ENCODE assay signal across 1 fruit fly cellular context in the genomic region with DNA sequence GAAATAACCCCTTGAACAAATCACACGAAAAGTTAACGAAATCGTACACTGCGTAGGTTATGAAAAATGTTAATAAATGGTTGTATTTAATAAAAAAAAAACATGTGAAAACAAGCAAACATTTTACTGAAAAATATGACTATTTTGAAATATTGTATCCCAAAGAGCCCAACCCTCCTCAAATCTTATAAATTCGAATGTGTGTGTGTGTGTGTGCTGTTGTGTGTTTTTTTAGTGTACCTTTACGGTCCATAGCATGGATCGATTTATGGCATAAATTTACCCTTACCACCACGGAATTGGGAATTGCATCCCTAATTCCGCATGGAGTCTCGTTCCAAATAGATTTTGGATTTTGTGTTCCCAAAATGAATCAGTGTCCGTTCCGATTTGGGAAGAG.
TF ChIP-seq lines count a peak whose summit lies in the region.

No protein-coding gene starts in this region.

TF ChIP-seq in whole organism, embryonic, 481 proteins besides CTCF, POLR2A, EP300 and RAD21 (continued from another document and continues in another):
- TF ChIP-seq HLH4C (GFP tag; IDR thresholded peaks at IDR 0.05; lab: Robert Waterston, UW; ENCODE audit: partially characterized antibody) (no peak), dm (GFP tag; optimal IDR thresholded peaks at IDR 0.05; lab: Kevin White, UChicago) (no peak), CG9797 (GFP tag; optimal IDR thresholded peaks at IDR 0.05; lab: Kevin White, UChicago) (no peak), MTF-1 (GFP tag; optimal IDR thresholded peaks at IDR 0.05; lab: Kevin White, UChicago; ENCODE audit: borderline replicate concordance) (no peak), chn (GFP tag; optimal IDR thresholded peaks at IDR 0.05; lab: Kevin White, UChicago) (peak; percentile 0), Sin3A (optimal IDR thresholded peaks at IDR 0.05; lab: Kevin White, UChicago) (no peak), sens (GFP tag; lab: Kevin White, UChicago) (peak; percentile 95), Tbp (GFP tag; optimal IDR thresholded peaks at IDR 0.05; lab: Kevin White, UChicago) (no peak), sob (GFP tag; IDR thresholded peaks at IDR 0.05; lab: Robert Waterston, UW) (0 out of 2 replicates have a peak, but pooled peaks have one; percentile 8), CG8944 (GFP tag; optimal IDR thresholded peaks at IDR 0.05; lab: Kevin White, UChicago) (peak; percentile 18), CG6854 (GFP tag; optimal IDR thresholded peaks at IDR 0.05; lab: Kevin White, UChicago) (no peak), phol (tag; optimal IDR thresholded peaks at IDR 0.05; lab: Kevin White, UChicago) (peak; percentile 28), Doc2 (GFP tag; IDR thresholded peaks at IDR 0.05; lab: Robert Waterston, UW) (no peak), crp (GFP tag; optimal IDR thresholded peaks at IDR 0.05; lab: Kevin White, UChicago) (no peak), CG11093 (GFP tag; IDR thresholded peaks at IDR 0.05; lab: Robert Waterston, UW) (peak; percentile 30; the same call in 1 of the 3 replicates), Scr (GFP tag; IDR thresholded peaks at IDR 0.05; lab: Robert Waterston, UW; ENCODE audit: partially characterized antibody) (no peak), ci (GFP tag; IDR thresholded peaks at IDR 0.05; lab: Robert Waterston, UW) (peak; percentile 73), Six4 (GFP tag; optimal IDR thresholded peaks at IDR 0.05; lab: Kevin White, UChicago) (peak; percentile 5), zfh1 (GFP tag; IDR thresholded peaks at IDR 0.05; lab: Robert Waterston, UW) (peak; percentile 55), TFAM (GFP tag; optimal IDR thresholded peaks at IDR 0.05; lab: Kevin White, UChicago) (no peak), CG10979 (tag; optimal IDR thresholded peaks at IDR 0.05; lab: Kevin White, UChicago) (peak; percentile 20), CG12104 (GFP tag; optimal IDR thresholded peaks at IDR 0.05; lab: Kevin White, UChicago) (no peak), jing (GFP tag; optimal IDR thresholded peaks at IDR 0.05; lab: Kevin White, UChicago) (no peak), Vsx1 (GFP tag; optimal IDR thresholded peaks at IDR 0.05; lab: Kevin White, UChicago) (no peak), CG14050 (GFP tag; IDR thresholded peaks at IDR 0.05; lab: Robert Waterston, UW) (no peak; the same call in 2 of the 3 replicates), Ptx1 (GFP tag; IDR thresholded peaks at IDR 0.05; lab: Robert Waterston, UW) (peak; percentile 77), CG17568 (GFP tag; optimal IDR thresholded peaks at IDR 0.05; lab: Kevin White, UChicago) (no peak), CG9932 (GFP tag; IDR thresholded peaks at IDR 0.05; lab: Robert Waterston, UW) (no peak), dimm (GFP tag; IDR thresholded peaks at IDR 0.05; lab: Robert Waterston, UW) (no peak), CrebB (tag; optimal IDR thresholded peaks at IDR 0.05; lab: Kevin White, UChicago) (no peak), dmrt99B (tag; optimal IDR thresholded peaks at IDR 0.05; lab: Kevin White, UChicago) (peak; percentile 63), ato (GFP tag; IDR thresholded peaks at IDR 0.05; lab: Robert Waterston, UW; ENCODE audit: partially characterized antibody) (no peak), jumu (GFP tag; optimal IDR thresholded peaks at IDR 0.05; lab: Kevin White, UChicago) (peak; percentile 36), Drgx (GFP tag; IDR thresholded peaks at IDR 0.05; lab: Robert Waterston, UW) (0 out of 2 replicates have a peak, but pooled peaks have one; percentile 22), CG18619 (GFP tag; optimal IDR thresholded peaks at IDR 0.05; lab: Kevin White, UChicago) (no peak), MBD-R2 (GFP tag; IDR thresholded peaks at IDR 0.05; lab: Robert Waterston, UW) (no peak; the same call in 1 of the 2 replicates), NC2β (GFP tag; optimal IDR thresholded peaks at IDR 0.05; lab: Kevin White, UChicago) (peak; percentile 1), Antp (GFP tag; optimal IDR thresholded peaks at IDR 0.05; lab: Kevin White, UChicago) (peak; percentile 24), ftz-f1 (GFP tag; optimal IDR thresholded peaks at IDR 0.05; lab: Kevin White, UChicago) (no peak), dati (GFP tag; IDR thresholded peaks at IDR 0.05; lab: Robert Waterston, UW) (no peak), Sox100B (GFP tag; optimal IDR thresholded peaks at IDR 0.05; lab: Kevin White, UChicago) (no peak), CG3838 (GFP tag; optimal IDR thresholded peaks at IDR 0.05; lab: Kevin White, UChicago) (no peak), ase (GFP tag; IDR thresholded peaks at IDR 0.05; lab: Robert Waterston, UW) (peak; percentile 16; the same call in 1 of the 3 replicates), CG10462 (GFP tag; optimal IDR thresholded peaks at IDR 0.05; lab: Kevin White, UChicago) (peak; percentile 12), Poxn (GFP tag; IDR thresholded peaks at IDR 0.05; lab: Robert Waterston, UW) (no peak), D19A (tag; optimal IDR thresholded peaks at IDR 0.05; lab: Kevin White, UChicago) (no peak), Rx (GFP tag; IDR thresholded peaks at IDR 0.05; lab: Robert Waterston, UW) (peak; percentile 47), danr (GFP tag; IDR thresholded peaks at IDR 0.05; lab: Robert Waterston, UW) (0 out of 2 replicates have a peak, but pooled peaks have one; percentile 29), HmgD (GFP tag; optimal IDR thresholded peaks at IDR 0.05; lab: Kevin White, UChicago) (no peak), Meics (GFP tag; optimal IDR thresholded peaks at IDR 0.05; lab: Kevin White, UChicago) (peak; percentile 1), CG2712 (tag; optimal IDR thresholded peaks at IDR 0.05; lab: Kevin White, UChicago) (no peak), lilli (GFP tag; optimal IDR thresholded peaks at IDR 0.05; lab: Kevin White, UChicago) (peak; percentile 65), CG11085 (GFP tag; IDR thresholded peaks at IDR 0.05; lab: Robert Waterston, UW) (0 out of 2 replicates have a peak, but pooled peaks have one; percentile 22), CG11695 (GFP tag; IDR thresholded peaks at IDR 0.05; lab: Robert Waterston, UW) (peak; percentile 46; the same call in 1 of the 3 replicates), Dip2 (GFP tag; IDR thresholded peaks at IDR 0.05; lab: Robert Waterston, UW) (no peak), lov (optimal IDR thresholded peaks at IDR 0.05; lab: Kevin White, UChicago) (no peak), lov (GFP tag; IDR thresholded peaks at IDR 0.05; lab: Robert Waterston, UW) (no peak), pan (optimal IDR thresholded peaks at IDR 0.05; lab: Kevin White, UChicago) (no peak), pan (GFP tag; optimal IDR thresholded peaks at IDR 0.05 in 1 of 2, IDR thresholded peaks at IDR 0.05 in 1 of 2) (peak in 1 of 2 experiments; percentile 60), tio (GFP tag; optimal IDR thresholded peaks at IDR 0.05; lab: Kevin White, UChicago) (peak; percentile 44), CG16779 (GFP tag; IDR thresholded peaks at IDR 0.05; lab: Robert Waterston, UW) (no peak), CG18764 (GFP tag; optimal IDR thresholded peaks at IDR 0.05; lab: Kevin White, UChicago) (peak; percentile 5), prd (optimal IDR thresholded peaks at IDR 0.05; lab: Kevin White, UChicago) (no peak), prd (GFP tag; IDR thresholded peaks at IDR 0.05; lab: Robert Waterston, UW) (peak; percentile 74), hkb (optimal IDR thresholded peaks at IDR 0.05; lab: Kevin White, UChicago) (no peak), hkb (GFP tag; IDR thresholded peaks at IDR 0.05; lab: Robert Waterston, UW) (peak; percentile 57), org-1 (GFP tag; optimal IDR thresholded peaks at IDR 0.05; lab: Kevin White, UChicago) (peak; percentile 8), CG17612 (GFP tag; IDR thresholded peaks at IDR 0.05; lab: Robert Waterston, UW) (no peak; the same call in 1 of the 2 replicates), gfzf (GFP tag; optimal IDR thresholded peaks at IDR 0.05; lab: Kevin White, UChicago) (no peak), Hmx (GFP tag; optimal IDR thresholded peaks at IDR 0.05; lab: Kevin White, UChicago) (peak; percentile 21), CG15514 (GFP tag; optimal IDR thresholded peaks at IDR 0.05; lab: Kevin White, UChicago) (peak; percentile 12), Ssrp (tag; optimal IDR thresholded peaks at IDR 0.05; lab: Kevin White, UChicago) (peak; percentile 28), Hand (GFP tag; optimal IDR thresholded peaks at IDR 0.05; lab: Kevin White, UChicago) (no peak), az2 (GFP tag; optimal IDR thresholded peaks at IDR 0.05; lab: Kevin White, UChicago) (peak; percentile 54), seq (GFP tag; IDR thresholded peaks at IDR 0.05; lab: Robert Waterston, UW) (0 out of 2 replicates have a peak, but pooled peaks have one; percentile 45), ERR (GFP tag; optimal IDR thresholded peaks at IDR 0.05; lab: Kevin White, UChicago) (peak; percentile 12), ems (GFP tag; optimal IDR thresholded peaks at IDR 0.05; lab: Kevin White, UChicago) (peak; percentile 13), slbo (GFP tag; IDR thresholded peaks at IDR 0.05; lab: Robert Waterston, UW) (peak; percentile 65), Rfx (GFP tag; IDR thresholded peaks at IDR 0.05; lab: Robert Waterston, UW) (peak; percentile 63), gsb (GFP tag; IDR thresholded peaks at IDR 0.05; lab: Robert Waterston, UW) (no peak), H2.0 (GFP tag; IDR thresholded peaks at IDR 0.05; lab: Robert Waterston, UW) (0 out of 2 replicates have a peak, but pooled peaks have one; percentile 18), MESR4 (GFP tag; optimal IDR thresholded peaks at IDR 0.05; lab: Kevin White, UChicago) (no peak), NK7.1 (GFP tag; optimal IDR thresholded peaks at IDR 0.05; lab: Kevin White, UChicago) (no peak), CG32772 (GFP tag; IDR thresholded peaks at IDR 0.05; lab: Robert Waterston, UW) (peak; percentile 35), CG13424 (tag; optimal IDR thresholded peaks at IDR 0.05; lab: Kevin White, UChicago) (no peak), so (GFP tag; IDR thresholded peaks at IDR 0.05; lab: Robert Waterston, UW) (peak; percentile 52; the same call in 1 of the 3 replicates), Dad (GFP tag; optimal IDR thresholded peaks at IDR 0.05; lab: Kevin White, UChicago) (peak; percentile 19), CG2875 (GFP tag; optimal IDR thresholded peaks at IDR 0.05; lab: Kevin White, UChicago) (peak; percentile 24), CG2202 (tag; optimal IDR thresholded peaks at IDR 0.05; lab: Kevin White, UChicago) (peak; percentile 21), salm (tag; optimal IDR thresholded peaks at IDR 0.05; lab: Kevin White, UChicago) (no peak), Optix (GFP tag; IDR thresholded peaks at IDR 0.05; lab: Robert Waterston, UW) (0 out of 3 replicates have a peak, but pooled peaks have one; percentile 6), CG12391 (tag; optimal IDR thresholded peaks at IDR 0.05; lab: Kevin White, UChicago) (peak; percentile 14), cad (GFP tag; optimal IDR thresholded peaks at IDR 0.05; lab: Kevin White, UChicago) (no peak), CG34422 (GFP tag; IDR thresholded peaks at IDR 0.05; lab: Robert Waterston, UW) (0 out of 3 replicates have a peak, but pooled peaks have one; percentile 62), E2f1 (GFP tag; IDR thresholded peaks at IDR 0.05; lab: Robert Waterston, UW) (0 out of 2 replicates have a peak, but pooled peaks have one; percentile 30), CG11504 (tag; optimal IDR thresholded peaks at IDR 0.05; lab: Kevin White, UChicago) (peak; percentile 63), ind (GFP tag; optimal IDR thresholded peaks at IDR 0.05; lab: Kevin White, UChicago) (peak; percentile 41), CG31441 (GFP tag; IDR thresholded peaks at IDR 0.05; lab: Robert Waterston, UW) (peak; percentile 58; the same call in 1 of the 2 replicates), inv (GFP tag; IDR thresholded peaks at IDR 0.05; lab: Robert Waterston, UW; ENCODE audit: partially characterized antibody) (no peak), exex (tag; optimal IDR thresholded peaks at IDR 0.05; lab: Kevin White, UChicago) (no peak), Blimp-1 (GFP tag; optimal IDR thresholded peaks at IDR 0.05; lab: Kevin White, UChicago) (peak; percentile 41), bab2 (GFP tag; optimal IDR thresholded peaks at IDR 0.05; lab: Kevin White, UChicago) (peak; percentile 47), en (GFP tag; optimal IDR thresholded peaks at IDR 0.05; lab: Kevin White, UChicago) (no peak), CG13894 (tag; optimal IDR thresholded peaks at IDR 0.05; lab: Kevin White, UChicago) (no peak), gcm (GFP tag; optimal IDR thresholded peaks at IDR 0.05; lab: Kevin White, UChicago) (no peak), CG32532 (GFP tag; IDR thresholded peaks at IDR 0.05; lab: Robert Waterston, UW) (peak; percentile 59; the same call in 1 of the 2 replicates), Mes4 (GFP tag; optimal IDR thresholded peaks at IDR 0.05; lab: Kevin White, UChicago) (peak; percentile 1), Nf-YB (GFP tag; optimal IDR thresholded peaks at IDR 0.05; lab: Kevin White, UChicago) (no peak), CG4424 (GFP tag; optimal IDR thresholded peaks at IDR 0.05; lab: Kevin White, UChicago) (peak; percentile 22), CG4282 (GFP tag; optimal IDR thresholded peaks at IDR 0.05; lab: Kevin White, UChicago) (no peak), NFAT (GFP tag; IDR thresholded peaks at IDR 0.05; lab: Robert Waterston, UW) (no peak), HHEX (GFP tag; optimal IDR thresholded peaks at IDR 0.05; lab: Kevin White, UChicago) (peak; percentile 30), CG17359 (tag; optimal IDR thresholded peaks at IDR 0.05; lab: Kevin White, UChicago) (peak; percentile 17), Jarid2 (GFP tag; optimal IDR thresholded peaks at IDR 0.05; lab: Kevin White, UChicago) (no peak), tup (GFP tag; optimal IDR thresholded peaks at IDR 0.05; lab: Kevin White, UChicago) (no peak), Med (GFP tag; lab: Kevin White, UChicago) (peak; percentile 89), schlank (tag; optimal IDR thresholded peaks at IDR 0.05; lab: Kevin White, UChicago) (no peak), Dbx (GFP tag; IDR thresholded peaks at IDR 0.05; lab: Robert Waterston, UW) (peak; percentile 37; the same call in 1 of the 3 replicates), CG30020 (tag; optimal IDR thresholded peaks at IDR 0.05; lab: Kevin White, UChicago) (no peak), pum (GFP tag; optimal IDR thresholded peaks at IDR 0.05; lab: Kevin White, UChicago) (peak; percentile 34), croc (GFP tag; conservative IDR thresholded peaks at IDR 0.05; lab: Robert Waterston, UW) (peak; percentile 34; the same call in 2 of the 3 replicates), Atf3 (GFP tag; optimal IDR thresholded peaks at IDR 0.05; lab: Kevin White, UChicago) (no peak), Dp (GFP tag; optimal IDR thresholded peaks at IDR 0.05; lab: Kevin White, UChicago) (no peak), zf30C (GFP tag; optimal IDR thresholded peaks at IDR 0.05; lab: Kevin White, UChicago) (peak; percentile 22), CG9817 (tag; optimal IDR thresholded peaks at IDR 0.05; lab: Kevin White, UChicago) (no peak), CG4820 (GFP tag; optimal IDR thresholded peaks at IDR 0.05; lab: Kevin White, UChicago) (peak; percentile 31)
